Fruit fly (Drosophila melanogaster) whole organism, embryonic: ENCODE results near the gene mTTF.

Experiments used
- Atf6 ChIP-seq: fragments of 200-800 bp; sonication (Bioruptor generic); IDR thresholded peaks from 2 replicates; pipeline ENCODE4 v1.3.6; 2022; ENCODE audit warnings: missing biosample characterization, missing genetic modification characterization
- Bgb ChIP-seq: fragments of 200-800 bp; sonication (Bioruptor generic); IDR thresholded peaks from 2 replicates; pipeline ENCODE4 v1.3.6; 2022; ENCODE audit warnings: missing biosample characterization, missing genetic modification characterization; ENCODE audit not compliant: partially characterized antibody
- C15 ChIP-seq: fragments of 200-800 bp; sonication (Bioruptor generic); IDR thresholded peaks from 3 replicates; pipeline ENCODE4 v1.3.6; 2022; ENCODE audit warnings: missing biosample characterization, missing genetic modification characterization
- CG11696 ChIP-seq: fragments of 200-800 bp; sonication (Bioruptor generic); IDR thresholded peaks from 2 replicates; pipeline ENCODE4 v1.3.6; 2022; ENCODE audit warnings: missing biosample characterization, missing genetic modification characterization
- CG12659 ChIP-seq: fragments of 200-800 bp; sonication (Bioruptor generic); optimal IDR thresholded peaks from 3 replicates; lab custom pipeline; 2017; ENCODE audit warnings: mild to moderate bottlenecking, missing biosample characterization, missing genetic modification reagents, missing genetic modification characterization
- CG13424 ChIP-seq: fragments of 200-800 bp; sonication (Bioruptor generic); optimal IDR thresholded peaks from 2 replicates; lab custom pipeline; 2019; ENCODE audit warnings: missing biosample characterization, mild to moderate bottlenecking, missing genetic modification characterization, moderate library complexity
- CG14860 ChIP-seq: fragments of 200-800 bp; sonication (Bioruptor generic); IDR thresholded peaks from 3 replicates; pipeline ENCODE4 v1.3.6; 2022; ENCODE audit warnings: missing biosample characterization, missing genetic modification characterization; ENCODE audit not compliant: partially characterized antibody
- CG15011 ChIP-seq: fragments of 200-800 bp; sonication (Bioruptor generic); optimal IDR thresholded peaks from 3 replicates; lab custom pipeline; 2018; ENCODE audit warnings: missing biosample characterization, mild to moderate bottlenecking, missing genetic modification characterization
- CG1529 ChIP-seq: fragments of 200-800 bp; sonication (Bioruptor generic); optimal IDR thresholded peaks from 3 replicates; lab custom pipeline; 2018; ENCODE audit warnings: missing biosample characterization, missing genetic modification characterization
- CG15514 ChIP-seq: fragments of 200-800 bp; sonication (Bioruptor generic); optimal IDR thresholded peaks from 3 replicates; lab custom pipeline; 2017; ENCODE audit warnings: missing biosample characterization, missing genetic modification characterization, mild to moderate bottlenecking, moderate library complexity, missing genetic modification reagents
- CG1647 ChIP-seq: fragments of 200-800 bp; sonication (Bioruptor generic); optimal IDR thresholded peaks from 3 replicates; lab custom pipeline; 2016; ENCODE audit warnings: missing biosample characterization, missing genetic modification characterization
- CG1792 ChIP-seq: fragments of 200-800 bp; sonication (Bioruptor generic); optimal IDR thresholded peaks from 2 replicates; lab custom pipeline; 2016; ENCODE audit warnings: missing biosample characterization, missing genetic modification characterization
- CG18011 ChIP-seq: fragments of 200-800 bp; sonication (Bioruptor generic); optimal IDR thresholded peaks from 2 replicates; lab custom pipeline; 2017; ENCODE audit warnings: missing biosample characterization, missing genetic modification characterization, mild to moderate bottlenecking, moderate library complexity, missing genotype
- CG2116 ChIP-seq: fragments of 200-800 bp; sonication (Bioruptor generic); optimal IDR thresholded peaks from 3 replicates; lab custom pipeline; 2018; ENCODE audit warnings: missing biosample characterization, mild to moderate bottlenecking, missing genetic modification characterization
- CG30431 ChIP-seq: fragments of 200-800 bp; sonication (Bioruptor generic); optimal IDR thresholded peaks from 2 replicates; lab custom pipeline; 2017; ENCODE audit warnings: missing biosample characterization, missing genetic modification characterization
- CG3995 ChIP-seq: fragments of 200-800 bp; sonication (Bioruptor generic); optimal IDR thresholded peaks from 3 replicates; lab custom pipeline; 2016; ENCODE audit warnings: missing biosample characterization, missing genetic modification characterization
- CG6791 ChIP-seq: fragments of 200-800 bp; sonication (Bioruptor generic); IDR thresholded peaks from 3 replicates; pipeline ENCODE4 v1.3.6; 2022; ENCODE audit warnings: missing biosample characterization, missing genetic modification characterization; ENCODE audit not compliant: partially characterized antibody
- CG7372 ChIP-seq: fragments of 200-800 bp; sonication (Bioruptor generic); IDR thresholded peaks from 2 replicates; pipeline ENCODE4 v1.3.6; 2022; ENCODE audit warnings: missing biosample characterization, missing genetic modification characterization
- CG7556 ChIP-seq: fragments of 200-800 bp; sonication (Bioruptor generic); optimal IDR thresholded peaks from 2 replicates; lab custom pipeline; 2017; ENCODE audit warnings: missing biosample characterization, mild to moderate bottlenecking, missing genetic modification characterization
- CG9797 ChIP-seq: fragments of 200-800 bp; sonication (Bioruptor generic); optimal IDR thresholded peaks from 3 replicates; lab custom pipeline; 2018; ENCODE audit warnings: missing biosample characterization, mild to moderate bottlenecking, missing genetic modification characterization
- CG9817 ChIP-seq: fragments of 200-800 bp; sonication (Bioruptor generic); optimal IDR thresholded peaks from 2 replicates; lab custom pipeline; 2018; ENCODE audit warnings: missing biosample characterization, mild to moderate bottlenecking, missing genetic modification characterization, moderate library complexity
- CTCF ChIP-seq: fragments of 200-800 bp; sonication (Bioruptor generic); optimal IDR thresholded peaks from 2 replicates; lab custom pipeline; 2017; ENCODE audit warnings: missing biosample characterization, mild to moderate bottlenecking, missing genetic modification characterization, moderate library complexity
- Dad ChIP-seq: fragments of 200-800 bp; sonication (Bioruptor generic); optimal IDR thresholded peaks from 3 replicates; lab custom pipeline; 2016; ENCODE audit warnings: missing biosample characterization, missing genetic modification characterization
- Dll ChIP-seq: fragments of 200-800 bp; sonication (Bioruptor generic); IDR thresholded peaks from 4 replicates; pipeline ENCODE4 v1.3.6; 2022; ENCODE audit warnings: missing biosample characterization, missing genetic modification characterization; ENCODE audit not compliant: partially characterized antibody
- Dref ChIP-seq: fragments of 200-800 bp; sonication (Bioruptor generic); IDR thresholded peaks from 2 replicates; pipeline ENCODE4 v1.3.6; 2022; ENCODE audit warnings: missing biosample characterization, missing genetic modification characterization
- Ets97D ChIP-seq: fragments of 200-800 bp; sonication (Bioruptor generic); optimal IDR thresholded peaks from 3 replicates; lab custom pipeline; 2016; ENCODE audit warnings: missing biosample characterization, missing genetic modification characterization
- HLH4C ChIP-seq: fragments of 200-800 bp; sonication (Bioruptor generic); IDR thresholded peaks from 3 replicates; pipeline ENCODE4 v1.3.6; 2022; ENCODE audit warnings: missing biosample characterization, missing genetic modification characterization; ENCODE audit not compliant: partially characterized antibody
- Lhr ChIP-seq: fragments of 200-800 bp; sonication (Bioruptor generic); optimal IDR thresholded peaks from 3 replicates; lab custom pipeline; 2017; ENCODE audit warnings: mild to moderate bottlenecking, missing biosample characterization, missing genetic modification reagents, missing genetic modification characterization
- Myb ChIP-seq: fragments of 200-800 bp; sonication (Bioruptor generic); optimal IDR thresholded peaks from 2 replicates; lab custom pipeline; 2016; ENCODE audit warnings: missing biosample characterization, missing genetic modification characterization
- NfI ChIP-seq: fragments of 200-800 bp; sonication (Bioruptor generic); optimal IDR thresholded peaks from 3 replicates; lab custom pipeline; 2018; ENCODE audit warnings: missing biosample characterization, mild to moderate bottlenecking, missing genetic modification characterization, moderate library complexity
- Optix ChIP-seq: fragments of 200-800 bp; sonication (Bioruptor generic); IDR thresholded peaks from 3 replicates; pipeline ENCODE4 v1.3.6; 2022; ENCODE audit warnings: missing biosample characterization, missing genetic modification characterization
- Sry-β ChIP-seq: fragments of 200-800 bp; sonication (Bioruptor generic); optimal IDR thresholded peaks from 2 replicates; lab custom pipeline; 2018; ENCODE audit warnings: missing biosample characterization, mild to moderate bottlenecking, missing genetic modification characterization, moderate library complexity
- Sry-δ ChIP-seq: fragments of 200-800 bp; sonication (Bioruptor generic); optimal IDR thresholded peaks from 2 replicates; lab custom pipeline; 2016; ENCODE audit warnings: missing biosample characterization, missing genetic modification characterization
- amos ChIP-seq: fragments of 200-800 bp; sonication (Bioruptor generic); IDR thresholded peaks from 2 replicates; pipeline ENCODE4 v1.3.6; 2022; ENCODE audit warnings: missing biosample characterization, missing genetic modification characterization; ENCODE audit not compliant: partially characterized antibody
- ato ChIP-seq: fragments of 200-800 bp; sonication (Bioruptor generic); IDR thresholded peaks from 2 replicates; pipeline ENCODE4 v1.3.6; 2022; ENCODE audit warnings: missing biosample characterization, missing genetic modification characterization; ENCODE audit not compliant: partially characterized antibody
- btn ChIP-seq: fragments of 200-800 bp; sonication (Bioruptor generic); optimal IDR thresholded peaks from 2 replicates; lab custom pipeline; 2016; ENCODE audit warnings: missing biosample characterization, missing genetic modification characterization
- caup ChIP-seq: fragments of 200-800 bp; sonication (Bioruptor generic); optimal IDR thresholded peaks from 3 replicates; lab custom pipeline; 2017; ENCODE audit warnings: missing biosample characterization, mild to moderate bottlenecking, missing genetic modification characterization, moderate library complexity; ENCODE audit not compliant: severe bottlenecking
- da ChIP-seq: fragments of 200-800 bp; sonication (Bioruptor generic); optimal IDR thresholded peaks from 2 replicates; lab custom pipeline; 2016; ENCODE audit warnings: missing biosample characterization, missing genetic modification characterization
- dati ChIP-seq: fragments of 200-800 bp; sonication (Bioruptor generic); IDR thresholded peaks from 2 replicates; pipeline ENCODE4 v1.3.6; 2022; ENCODE audit warnings: missing biosample characterization, missing genetic modification characterization
- hbn ChIP-seq: fragments of 200-800 bp; sonication (Bioruptor generic); IDR thresholded peaks from 2 replicates; pipeline ENCODE4 v1.3.6; 2022; ENCODE audit warnings: missing biosample characterization, missing genetic modification characterization; ENCODE audit not compliant: partially characterized antibody
- lola ChIP-seq, 3 experiments: fragments of >200 bp in 2 of 3; fragments of 200-800 bp in 1 of 3; sonication (Bioruptor generic) in 1 of 3; optimal IDR thresholded peaks; 2 replicates each; lab custom pipeline; 2017 to 2019; ENCODE audit warnings: missing biosample characterization in 3 of 3, missing genetic modification characterization in 3 of 3, mild to moderate bottlenecking in 1 of 3, moderate library complexity in 1 of 3
- nerfin-2 ChIP-seq: fragments of 200-800 bp; sonication (Bioruptor generic); IDR thresholded peaks from 2 replicates; pipeline ENCODE4 v1.3.6; 2022; ENCODE audit warnings: missing biosample characterization, missing genetic modification characterization; ENCODE audit not compliant: partially characterized antibody
- pan ChIP-seq, 4 experiments: fragments of >200 bp in 3 of 4; fragments of 200-800 bp in 1 of 4; sonication (Bioruptor generic) in 1 of 4; optimal IDR thresholded peaks in 3 of 4; IDR thresholded peaks in 1 of 4; 2 replicates each; pipeline versions ENCODE4 v1.3.6 to Lab custom; 2017 to 2022; ENCODE audit warnings: missing biosample characterization in 2 of 4, missing genetic modification characterization in 2 of 4, mixed read lengths in 1 of 4
- pnt ChIP-seq: fragments of 200-800 bp; sonication (Bioruptor generic); optimal IDR thresholded peaks from 3 replicates; lab custom pipeline; 2016; ENCODE audit warnings: missing biosample characterization, missing genetic modification characterization
- pzg ChIP-seq: fragments of 200-800 bp; sonication (Bioruptor generic); optimal IDR thresholded peaks from 3 replicates; lab custom pipeline; 2018; ENCODE audit warnings: missing biosample characterization, mild to moderate bottlenecking, missing genetic modification characterization, moderate library complexity
- slp2 ChIP-seq: fragments of 200-800 bp; sonication (Bioruptor generic); optimal IDR thresholded peaks from 2 replicates; lab custom pipeline; 2016; ENCODE audit warnings: missing biosample characterization, missing genetic modification characterization
- sna ChIP-seq: fragments of 200-800 bp; sonication (Bioruptor generic); IDR thresholded peaks from 2 replicates; pipeline ENCODE4 v1.3.6; 2022; ENCODE audit warnings: missing biosample characterization, missing genetic modification characterization; ENCODE audit not compliant: partially characterized antibody
- sr ChIP-seq: fragments of 200-800 bp; sonication (Bioruptor generic); IDR thresholded peaks from 3 replicates; pipeline ENCODE4 v1.3.6; 2022; ENCODE audit warnings: missing biosample characterization, missing genetic modification characterization
- stwl ChIP-seq: fragments of 200-800 bp; sonication (Bioruptor generic); optimal IDR thresholded peaks from 3 replicates; lab custom pipeline; 2018; ENCODE audit warnings: missing biosample characterization, mild to moderate bottlenecking, missing genetic modification characterization, moderate library complexity
- vvl ChIP-seq: fragments of 200-800 bp; sonication (Bioruptor generic); IDR thresholded peaks from 2 replicates; pipeline ENCODE4 v1.3.6; 2022; ENCODE audit warnings: missing biosample characterization, missing genetic modification characterization

Gene mTTF

DNA sequence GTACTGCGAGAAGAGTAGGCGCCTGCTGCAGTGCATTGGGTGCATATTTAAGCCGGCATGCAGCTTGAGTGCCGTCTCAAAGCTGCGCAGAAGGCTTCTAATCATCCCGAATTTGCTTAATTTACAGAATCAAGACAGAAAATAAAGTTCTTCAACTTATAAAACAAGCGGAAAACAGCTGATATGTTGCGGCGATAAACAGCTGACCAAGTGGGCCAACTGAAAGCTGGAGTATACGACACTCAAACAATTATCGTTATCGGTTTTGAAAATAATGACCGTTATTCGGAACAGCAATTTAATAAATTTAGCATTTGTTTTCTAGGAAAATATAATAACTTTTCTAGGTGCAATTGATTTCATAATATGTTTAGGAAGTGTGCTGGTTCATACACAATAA is at the start of gene mTTF (continued):
- TF ChIP-seq HLH4C (GFP tag; lab: Robert Waterston, UW) = peak; percentile 56; the same call in 1 of the 3 replicates
- peak; percentile 62; the same call in 1 of the 2 replicates for TF ChIP-seq ato (GFP tag; lab: Robert Waterston, UW)
- TF ChIP-seq CG1529 = no peak
- TF ChIP-seq CG12659 (GFP tag; lab: Kevin White, UChicago) = peak; percentile 1
- TF ChIP-seq CG2116 (GFP tag; lab: Kevin White, UChicago) = peak; percentile 52
- TF ChIP-seq hbn (GFP tag; lab: Robert Waterston, UW) = peak; percentile 56; the same call in 1 of the 2 replicates
- peak; percentile 47 for TF ChIP-seq Sry-δ
- TF ChIP-seq stwl = peak; percentile 64
- TF ChIP-seq Ets97D (GFP tag; lab: Kevin White, UChicago) = peak; percentile 59
- no peak for TF ChIP-seq CG7372 (GFP tag; lab: Robert Waterston, UW)
- TF ChIP-seq CG9797 (GFP tag; lab: Kevin White, UChicago) = peak; percentile 16
- TF ChIP-seq CG30431 (GFP tag; lab: Kevin White, UChicago) = no peak
- TF ChIP-seq Dll (GFP tag; lab: Robert Waterston, UW) = peak; percentile 60; the same call in 3 of the 4 replicates
- TF ChIP-seq amos (GFP tag; lab: Robert Waterston, UW) = peak; percentile 36; the same call in 1 of the 2 replicates
- TF ChIP-seq Myb = peak; percentile 99
- peak; percentile 53 for TF ChIP-seq CG15514 (GFP tag; lab: Kevin White, UChicago)
- TF ChIP-seq Dref (GFP tag; lab: Robert Waterston, UW) = peak; percentile 97
- TF ChIP-seq sna (GFP tag; lab: Robert Waterston, UW) = peak; percentile 73
- peak; percentile 10 for TF ChIP-seq CG13424 (tag; lab: Kevin White, UChicago)
- TF ChIP-seq vvl (GFP tag; lab: Robert Waterston, UW) = peak; percentile 46
- peak; percentile 99 for TF ChIP-seq CG18011 (GFP tag; lab: Kevin White, UChicago)
- 0 out of 2 replicates have a peak, but pooled peaks have one; percentile 26 for TF ChIP-seq Bgb
- no peak for TF ChIP-seq caup
- TF ChIP-seq pzg (GFP tag; lab: Kevin White, UChicago) = peak; percentile 82
- peak; percentile 37 for TF ChIP-seq CTCF (GFP tag; lab: Kevin White, UChicago)
- peak; percentile 58; the same call in 2 of the 3 replicates for TF ChIP-seq CG6791 (GFP tag; lab: Robert Waterston, UW)
- 0 out of 2 replicates have a peak, but pooled peaks have one; percentile 10 for TF ChIP-seq nerfin-2
- TF ChIP-seq CG3995 (GFP tag; lab: Kevin White, UChicago) = no peak
- peak; percentile 36; the same call in 1 of the 3 replicates for TF ChIP-seq CG14860
- TF ChIP-seq, all 482 proteins: peak for 57

- no peak for TF ChIP-seq Atf6
- no peak for TF ChIP-seq Optix (GFP tag; lab: Robert Waterston, UW)
- no peak for TF ChIP-seq CG11696
- no peak for TF ChIP-seq CG1647 (GFP tag; lab: Kevin White, UChicago)
- TF ChIP-seq btn (GFP tag; lab: Kevin White, UChicago) = no peak
- TF ChIP-seq CG1792 (GFP tag; lab: Kevin White, UChicago) = no peak
- TF ChIP-seq CG9817 = no peak
- TF ChIP-seq C15 (GFP tag; lab: Robert Waterston, UW) = no peak
- no peak for TF ChIP-seq CG15011
- no peak for TF ChIP-seq NfI (GFP tag; lab: Kevin White, UChicago)
- no peak for TF ChIP-seq slp2 (GFP tag; lab: Kevin White, UChicago)
- TF ChIP-seq dati (GFP tag; lab: Robert Waterston, UW) = no peak
- no peak for TF ChIP-seq da (GFP tag; lab: Kevin White, UChicago)
- TF ChIP-seq Sry-β = no peak
- TF ChIP-seq CG7372 (GFP tag; lab: Robert Waterston, UW) = no peak
- no peak for TF ChIP-seq pnt (GFP tag; lab: Kevin White, UChicago)
- TF ChIP-seq CG7556 (GFP tag; lab: Kevin White, UChicago) = no peak
- no peak for TF ChIP-seq lola (GFP tag; optimal IDR thresholded peaks at IDR 0.05; lab: Kevin White, UChicago)
- TF ChIP-seq pan (optimal IDR thresholded peaks at IDR 0.05; lab: Kevin White, UChicago) = no peak
- TF ChIP-seq pan (GFP tag; optimal IDR thresholded peaks at IDR 0.05 in 1 of 2, IDR thresholded peaks at IDR 0.05 in 1 of 2) = peak in 1 of 2 experiments; percentile 31
- TF ChIP-seq Lhr (GFP tag; lab: Kevin White, UChicago) = no peak
- no peak for TF ChIP-seq Dad (GFP tag; lab: Kevin White, UChicago)
- no peak for TF ChIP-seq sr (GFP tag; lab: Robert Waterston, UW)
These were observed 49.4 kb upstream of the mTTF start for dm6 chr2L:14397948-14398347.
